Fruit fly (Drosophila melanogaster): ENCODE measurements around the gene CG33342.

The CG33342 gene

dm6 chr3R:24376565-24376964 lies at the start of gene CG33342:
TSS of gene CG33342 (plus strand) at chr3R:24376865.
- TF ChIP-seq Dif (GFP tag; optimal IDR thresholded peaks at IDR 0.05; ENCODE audit: partially characterized antibody) (no peak), brk (GFP tag; optimal IDR thresholded peaks at IDR 0.05) (no peak), Sp1 (GFP tag; optimal IDR thresholded peaks at IDR 0.05) (no peak), OdsH (GFP tag; optimal IDR thresholded peaks at IDR 0.05) (no peak), CG32264 (GFP tag; optimal IDR thresholded peaks at IDR 0.05) (no peak), psq (GFP tag; optimal IDR thresholded peaks at IDR 0.05) (no peak), Vsx2 (GFP tag; optimal IDR thresholded peaks at IDR 0.05; ENCODE audit: partially characterized antibody) (no peak), N (GFP tag; optimal IDR thresholded peaks at IDR 0.05) (no peak), pan (optimal IDR thresholded peaks at IDR 0.05) (no peak), Jra (GFP tag; optimal IDR thresholded peaks at IDR 0.05) (no peak), Rel (GFP tag; optimal IDR thresholded peaks at IDR 0.05) (no peak), Rel (tag; optimal IDR thresholded peaks at IDR 0.05) (no peak), sage (GFP tag; optimal IDR thresholded peaks at IDR 0.05) (no peak), h (GFP tag; optimal IDR thresholded peaks at IDR 0.05) (no peak), ey (GFP tag; optimal IDR thresholded peaks at IDR 0.05) (no peak), CG9705 (GFP tag; optimal IDR thresholded peaks at IDR 0.05) (no peak), lola (GFP tag; optimal IDR thresholded peaks at IDR 0.05) (no peak), Hr83 (GFP tag; optimal IDR thresholded peaks at IDR 0.05; ENCODE audit: poor library complexity, severe bottlenecking) (no peak), tai (GFP tag; optimal IDR thresholded peaks at IDR 0.05) (no peak)

DNA sequence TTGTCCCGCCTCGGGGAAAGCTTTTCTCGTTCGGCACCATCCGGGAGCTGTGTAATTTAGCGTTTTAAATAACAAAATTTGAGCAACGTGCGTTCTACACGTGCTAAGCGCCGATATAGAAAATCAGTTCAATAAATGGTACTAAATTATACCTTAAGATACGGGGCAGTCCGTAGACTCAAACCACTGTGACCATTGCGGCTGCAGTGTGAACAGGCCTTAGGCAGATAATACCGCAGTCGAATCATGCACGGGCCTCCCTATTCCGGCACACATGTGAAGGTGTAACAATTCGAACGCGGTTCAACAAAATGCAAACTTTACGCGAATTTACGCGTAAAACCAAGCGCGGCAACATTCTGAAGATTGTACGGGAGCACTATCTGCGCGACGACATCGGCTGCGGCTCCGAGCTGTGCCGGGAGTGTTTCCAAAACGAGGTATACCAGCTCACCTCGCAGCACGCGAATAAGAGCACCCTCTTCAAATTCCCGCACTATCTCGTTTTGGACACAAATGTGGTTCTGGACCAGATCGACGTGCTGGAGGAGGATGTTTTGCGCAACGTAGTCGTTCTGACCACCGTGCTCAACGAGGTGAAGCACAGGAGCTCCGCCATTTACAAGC lies 43.4 kb upstream of the CG33342 start, which contains the start of the genes Rrp5 and Dis3:
TSS of gene Rrp5 (minus strand) at position 135 of the 627 bp plus-strand sequence.
TSS of gene Dis3 (plus strand) at position 252 of the 627 bp plus-strand sequence.
- TF ChIP-seq Myc (optimal IDR thresholded peaks at IDR 0.05) (peak; percentile 68), Dif (GFP tag; optimal IDR thresholded peaks at IDR 0.05; ENCODE audit: partially characterized antibody) (peak; percentile 97), Vsx2 (GFP tag; optimal IDR thresholded peaks at IDR 0.05; ENCODE audit: partially characterized antibody) (peak; percentile 99), dl (GFP tag; optimal IDR thresholded peaks at IDR 0.05; ENCODE audit: insufficient read depth in 1 of 2, partially characterized antibody in 2 of 2) (peak in 1 of 2 experiments; percentile 16), Sp1 (GFP tag; optimal IDR thresholded peaks at IDR 0.05) (no peak)

- TF ChIP-seq HLH106 (tag; optimal IDR thresholded peaks at IDR 0.05) (no peak), br (GFP tag; optimal IDR thresholded peaks at IDR 0.05) (no peak), Hr83 (GFP tag; optimal IDR thresholded peaks at IDR 0.05; ENCODE audit: poor library complexity, severe bottlenecking) (no peak), CG9705 (GFP tag; optimal IDR thresholded peaks at IDR 0.05) (no peak), Hnf4 (GFP tag; optimal IDR thresholded peaks at IDR 0.05) (no peak), pan (optimal IDR thresholded peaks at IDR 0.05) (no peak), ey (GFP tag; optimal IDR thresholded peaks at IDR 0.05) (no peak), dsf (GFP tag; optimal IDR thresholded peaks at IDR 0.05; ENCODE audit: borderline replicate concordance) (no peak), dl (GFP tag; optimal IDR thresholded peaks at IDR 0.05; ENCODE audit: insufficient read depth in 1 of 2, partially characterized antibody in 2 of 2) (no peak), Hr78 (GFP tag; optimal IDR thresholded peaks at IDR 0.05) (no peak), foxo (GFP tag; optimal IDR thresholded peaks at IDR 0.05) (no peak), sage (GFP tag; optimal IDR thresholded peaks at IDR 0.05) (no peak)
Observed at dm6 chr3R:24336622-24337021, 40.0 kb upstream of the CG33342 start, which contains the start of gene CG6432. TSS of gene CG6432 (plus strand) at chr3R:24336922.

DNA sequence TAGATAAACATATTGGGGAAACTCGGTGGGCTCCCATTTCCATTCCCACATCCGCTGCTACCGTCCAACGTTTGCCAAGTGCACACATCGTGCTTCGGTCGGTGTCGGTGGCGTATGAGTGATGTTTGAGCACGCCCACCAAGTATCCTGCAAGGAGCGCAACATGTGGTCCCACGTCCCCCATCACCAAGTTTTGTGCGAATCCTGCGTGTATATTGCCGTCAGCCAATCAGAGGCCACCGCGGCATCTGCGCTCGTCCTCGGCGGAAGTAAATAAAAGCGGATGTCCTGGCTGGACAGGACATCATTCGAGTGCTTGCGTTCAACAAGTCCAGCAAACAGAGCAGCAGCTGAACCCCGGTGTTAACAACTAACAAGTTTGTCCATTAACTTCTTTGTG lies 35.4 kb upstream of the CG33342 start, which contains the start of gene Ms:
TSS of gene Ms (plus strand) at position 301 of the 400 bp plus-strand sequence.
- TF ChIP-seq ey (GFP tag; optimal IDR thresholded peaks at IDR 0.05) (no peak), pan (optimal IDR thresholded peaks at IDR 0.05) (no peak), dl (GFP tag; optimal IDR thresholded peaks at IDR 0.05; ENCODE audit: insufficient read depth in 1 of 2, partially characterized antibody in 2 of 2) (no peak), rgr (GFP tag; optimal IDR thresholded peaks at IDR 0.05) (no peak), CG9705 (GFP tag; optimal IDR thresholded peaks at IDR 0.05) (no peak), tai (GFP tag; optimal IDR thresholded peaks at IDR 0.05) (no peak)

- TF ChIP-seq Myc (optimal IDR thresholded peaks at IDR 0.05): peak; percentile 87
- peak; percentile 37 for TF ChIP-seq CG32264 (GFP tag; optimal IDR thresholded peaks at IDR 0.05)
- TF ChIP-seq psq (GFP tag; optimal IDR thresholded peaks at IDR 0.05): peak; percentile 54
- TF ChIP-seq N (GFP tag; optimal IDR thresholded peaks at IDR 0.05): no peak
- TF ChIP-seq Sp1 (GFP tag; optimal IDR thresholded peaks at IDR 0.05): no peak
- peak; percentile 59 for TF ChIP-seq ey (GFP tag; optimal IDR thresholded peaks at IDR 0.05)
- peak; percentile 45 for TF ChIP-seq CG9705 (GFP tag; optimal IDR thresholded peaks at IDR 0.05)
- TF ChIP-seq sage (GFP tag; optimal IDR thresholded peaks at IDR 0.05): no peak
- peak; percentile 56 for TF ChIP-seq sv (GFP tag; optimal IDR thresholded peaks at IDR 0.05)
- no peak for TF ChIP-seq Hnf4 (GFP tag; optimal IDR thresholded peaks at IDR 0.05)
- TF ChIP-seq Abd-B (GFP tag; optimal IDR thresholded peaks at IDR 0.05): no peak
- no peak for TF ChIP-seq lola (GFP tag; optimal IDR thresholded peaks at IDR 0.05)
Observed at dm6 chr3R:24348420-24349190, 28.1 kb upstream of the CG33342 start, which contains the start of the genes CG5746 and CG6454. TSS of gene CG5746 (minus strand) at chr3R:24348791. TSS of gene CG6454 (plus strand) at chr3R:24349182.

Data from whole organism, wandering third instar larva.